Fruit fly (Drosophila melanogaster): ENCODE measurements around the gene CG14314.

The CG14314 gene

DNA sequence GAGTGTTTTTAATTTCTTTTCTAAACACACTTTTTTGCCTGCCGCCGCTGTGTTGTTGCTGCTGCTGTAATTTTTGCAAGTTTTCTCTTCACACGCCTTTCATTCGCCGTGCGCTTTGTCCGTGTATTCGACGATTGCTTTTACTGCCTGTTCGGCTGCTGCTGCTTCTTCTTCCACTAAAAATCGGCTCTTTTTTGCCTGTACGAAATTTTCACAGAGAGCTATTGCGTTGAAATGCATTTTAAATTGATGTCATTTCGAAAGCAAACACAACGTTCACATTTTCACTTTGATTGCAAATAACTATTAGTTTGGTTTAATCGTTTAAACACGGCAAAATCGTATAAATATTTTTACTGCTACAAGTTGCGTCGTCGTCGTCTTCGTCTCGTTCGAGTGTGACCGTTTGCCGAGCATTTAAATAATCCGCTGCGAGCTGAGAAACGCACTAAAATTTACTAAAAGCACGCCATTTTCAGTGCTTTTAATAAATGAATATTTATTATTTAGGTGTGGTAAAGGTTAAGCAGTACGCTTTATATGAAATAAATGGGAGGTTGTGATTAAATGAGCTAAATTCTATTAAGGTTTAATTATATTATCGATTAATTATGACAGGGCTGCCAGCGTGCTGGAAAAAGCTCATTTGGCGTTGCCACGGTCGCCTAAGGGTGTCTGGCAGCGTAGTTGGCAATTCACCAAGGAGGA is 16.6 kb upstream of the CG14314 start, which contains the start of the genes Ssdp and CG7985 (continued):
- TF ChIP-seq stwl (tag; optimal IDR thresholded peaks at IDR 0.05) (peak; percentile 4), Deaf1 (tag; optimal IDR thresholded peaks at IDR 0.05) (peak; percentile 90), CG18262 (tag; optimal IDR thresholded peaks at IDR 0.05) (no peak), CG4854 (GFP tag; optimal IDR thresholded peaks at IDR 0.05) (peak; percentile 46), Dip3 (GFP tag; optimal IDR thresholded peaks at IDR 0.05) (no peak), peb (GFP tag; IDR thresholded peaks at IDR 0.05) (no peak), CG12219 (GFP tag; optimal IDR thresholded peaks at IDR 0.05) (no peak), CG7928 (GFP tag; optimal IDR thresholded peaks at IDR 0.05) (peak; percentile 8), Hsf (GFP tag; optimal IDR thresholded peaks at IDR 0.05) (peak; percentile 11), CG17385 (GFP tag; optimal IDR thresholded peaks at IDR 0.05) (peak; percentile 97), Bdp1 (GFP tag; optimal IDR thresholded peaks at IDR 0.05) (no peak), pho (GFP tag; optimal IDR thresholded peaks at IDR 0.05) (no peak), onecut (GFP tag; IDR thresholded peaks at IDR 0.05) (peak; percentile 86), twi (tag; optimal IDR thresholded peaks at IDR 0.05) (no peak), dimm (GFP tag; IDR thresholded peaks at IDR 0.05) (no peak), gcm2 (GFP tag; optimal IDR thresholded peaks at IDR 0.05) (no peak)

DNA sequence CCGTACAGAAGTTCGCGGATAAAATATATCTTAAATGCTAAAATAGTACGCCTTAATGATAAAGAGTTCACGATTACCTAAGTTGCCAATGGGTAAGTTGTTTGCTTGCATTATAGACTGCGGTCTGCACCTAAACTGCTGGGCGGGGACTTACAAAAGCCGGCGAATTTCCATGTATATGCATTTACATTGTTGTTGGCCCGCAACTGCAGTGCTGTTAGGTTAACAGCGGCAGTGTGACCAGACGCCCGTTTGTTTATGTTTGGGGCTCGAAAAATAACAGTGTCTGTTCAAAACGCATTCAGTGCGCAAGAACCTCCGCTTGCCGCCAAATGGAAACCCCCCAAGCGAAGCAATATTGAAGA is 16.1 kb upstream of the CG14314 start:
- TF ChIP-seq lbe (GFP tag; optimal IDR thresholded peaks at IDR 0.05) (no peak), twi (tag; optimal IDR thresholded peaks at IDR 0.05) (no peak), sd (tag; optimal IDR thresholded peaks at IDR 0.05) (no peak), Nf-YB (GFP tag; optimal IDR thresholded peaks at IDR 0.05) (no peak), CG17361 (GFP tag; IDR thresholded peaks at IDR 0.05) (no peak), CG10274 (GFP tag; optimal IDR thresholded peaks at IDR 0.05) (no peak), CG18764 (GFP tag; optimal IDR thresholded peaks at IDR 0.05) (no peak), jing (GFP tag; optimal IDR thresholded peaks at IDR 0.05) (no peak), sens-2 (GFP tag; IDR thresholded peaks at IDR 0.05) (no peak), ro (GFP tag; IDR thresholded peaks at IDR 0.05) (no peak), CG2875 (GFP tag; optimal IDR thresholded peaks at IDR 0.05) (no peak), CG6272 (GFP tag; IDR thresholded peaks at IDR 0.05) (no peak), zf30C (GFP tag; optimal IDR thresholded peaks at IDR 0.05) (no peak), CG4730 (GFP tag; IDR thresholded peaks at IDR 0.05) (no peak), CG3726 (GFP tag; IDR thresholded peaks at IDR 0.05) (no peak), CG32767 (GFP tag; IDR thresholded peaks at IDR 0.05) (no peak), CG10959 (GFP tag; IDR thresholded peaks at IDR 0.05) (no peak), CG15601 (tag; optimal IDR thresholded peaks at IDR 0.05) (peak; percentile 43), CG2712 (tag; optimal IDR thresholded peaks at IDR 0.05) (no peak), wdn (GFP tag; IDR thresholded peaks at IDR 0.05) (no peak), CG15073 (GFP tag; optimal IDR thresholded peaks at IDR 0.05) (no peak), CG1529 (GFP tag; optimal IDR thresholded peaks at IDR 0.05) (no peak), CG34376 (GFP tag; optimal IDR thresholded peaks at IDR 0.05) (no peak), CG2116 (GFP tag; optimal IDR thresholded peaks at IDR 0.05) (no peak), Hr51 (GFP tag; optimal IDR thresholded peaks at IDR 0.05) (no peak), CG13624 (GFP tag; optimal IDR thresholded peaks at IDR 0.05) (no peak), stwl (tag; optimal IDR thresholded peaks at IDR 0.05) (peak; percentile 84), schlank (tag; optimal IDR thresholded peaks at IDR 0.05) (no peak), D19B (GFP tag; optimal IDR thresholded peaks at IDR 0.05) (no peak), CG10431 (GFP tag; optimal IDR thresholded peaks at IDR 0.05) (peak; percentile 100), CG30403 (GFP tag; optimal IDR thresholded peaks at IDR 0.05) (no peak), B-H2 (GFP tag; optimal IDR thresholded peaks at IDR 0.05) (no peak), sna (GFP tag; IDR thresholded peaks at IDR 0.05; ENCODE audit: partially characterized antibody) (no peak), Sin3A (optimal IDR thresholded peaks at IDR 0.05) (no peak), CG3065 (GFP tag; optimal IDR thresholded peaks at IDR 0.05) (no peak), tx (GFP tag; optimal IDR thresholded peaks at IDR 0.05) (no peak), HLH3B (GFP tag; IDR thresholded peaks at IDR 0.05) (no peak)

All from whole organism, embryonic.